Worm (Caenorhabditis elegans) whole organism, late embryonic: ENCODE results near the gene T28D9.16.

Experiments used
- C38D4.7 ChIP-seq: fragments of 200-800 bp; sonication (Bioruptor generic); optimal IDR thresholded peaks from 2 replicates; lab custom pipeline; 2018; ENCODE audit warnings: mild to moderate bottlenecking, missing genetic modification characterization, moderate library complexity, missing compliant biosample characterization
- Y22D7AL.16 ChIP-seq: sonication (generic microtip); optimal IDR thresholded peaks from 2 replicates; lab custom pipeline; 2016; ENCODE audit warnings: missing genetic modification characterization, missing compliant biosample characterization
- ahr-1 ChIP-seq: sonication (generic microtip); optimal IDR thresholded peaks from 2 replicates; lab custom pipeline; 2016; ENCODE audit warnings: missing genetic modification characterization, missing compliant biosample characterization
- ama-1 ChIP-seq: fragments of 150-350 bp; optimal IDR thresholded peaks from 2 replicates; lab custom pipeline; 2014
- ceh-30 ChIP-seq: fragments of 150-350 bp; optimal IDR thresholded peaks from 2 replicates; lab custom pipeline; 2014; ENCODE audit warnings: missing biosample characterization, missing genetic modification characterization
- ceh-9 ChIP-seq: sonication (generic microtip); optimal IDR thresholded peaks from 2 replicates; lab custom pipeline; 2016; ENCODE audit warnings: mild to moderate bottlenecking, missing genetic modification characterization, inconsistent platforms, missing compliant biosample characterization
- dve-1 ChIP-seq: sonication (generic microtip); optimal IDR thresholded peaks from 2 replicates; lab custom pipeline; 2017; ENCODE audit warnings: antibody characterized with exemption, mild to moderate bottlenecking, missing genetic modification characterization, missing compliant biosample characterization
- gmeb-2 ChIP-seq: sonication (generic microtip); optimal IDR thresholded peaks from 2 replicates; lab custom pipeline; 2016; ENCODE audit warnings: missing genetic modification characterization, inconsistent platforms, missing compliant biosample characterization
- mec-3 ChIP-seq: sonication (generic microtip); optimal IDR thresholded peaks from 2 replicates; lab custom pipeline; 2016; ENCODE audit warnings: borderline replicate concordance, missing genetic modification characterization, missing compliant biosample characterization
- nhr-11 ChIP-seq: fragments of 150-350 bp; optimal IDR thresholded peaks from 2 replicates; lab custom pipeline; 2014; ENCODE audit warnings: missing biosample characterization, missing genetic modification characterization
- nhr-232 ChIP-seq: sonication (generic microtip); optimal IDR thresholded peaks from 2 replicates; lab custom pipeline; 2016; ENCODE audit warnings: missing genetic modification characterization, missing compliant biosample characterization
- pag-3 ChIP-seq: sonication (generic microtip); optimal IDR thresholded peaks from 2 replicates; lab custom pipeline; 2016; ENCODE audit warnings: missing compliant biosample characterization, missing genetic modification characterization, borderline replicate concordance
- pax-1 ChIP-seq: fragments of 150-350 bp; optimal IDR thresholded peaks from 2 replicates; lab custom pipeline; 2014; ENCODE audit warnings: missing biosample characterization, missing genetic modification characterization
- ref-2 ChIP-seq: sonication (generic microtip); optimal IDR thresholded peaks from 2 replicates; lab custom pipeline; 2016; ENCODE audit warnings: missing genetic modification characterization, missing compliant biosample characterization

ce11 chrII:6500161-6500560, 24.7 kb downstream of the T28D9.16 start, which contains the start of gene R05G9.5:
- no peak for TF ChIP-seq ref-2
- no peak for TF ChIP-seq C38D4.7 (GFP tag; lab: Kevin White, UChicago)
- no peak for TF ChIP-seq ceh-30 (tag; lab: Kevin White, UChicago)
- no peak for TF ChIP-seq ama-1 (lab: Kevin White, UChicago)
- TF ChIP-seq ceh-9 (tag; lab: Kevin White, UChicago): no peak
- TF ChIP-seq dve-1 (tag; lab: Kevin White, UChicago): no peak
- TF ChIP-seq pag-3 (tag; lab: Kevin White, UChicago): no peak
- no peak for TF ChIP-seq Y22D7AL.16
- no peak for TF ChIP-seq nhr-11 (tag; lab: Kevin White, UChicago)
- no peak for TF ChIP-seq mec-3 (tag; lab: Kevin White, UChicago)
- TF ChIP-seq nhr-232: no peak
- TF ChIP-seq gmeb-2 (tag; lab: Kevin White, UChicago): no peak
- TF ChIP-seq ahr-1 (tag; lab: Kevin White, UChicago): no peak
- no peak for TF ChIP-seq pax-1
